Worm (Caenorhabditis elegans): ENCODE results near the gene lipl-4.

lipl-4 gene

DNA sequence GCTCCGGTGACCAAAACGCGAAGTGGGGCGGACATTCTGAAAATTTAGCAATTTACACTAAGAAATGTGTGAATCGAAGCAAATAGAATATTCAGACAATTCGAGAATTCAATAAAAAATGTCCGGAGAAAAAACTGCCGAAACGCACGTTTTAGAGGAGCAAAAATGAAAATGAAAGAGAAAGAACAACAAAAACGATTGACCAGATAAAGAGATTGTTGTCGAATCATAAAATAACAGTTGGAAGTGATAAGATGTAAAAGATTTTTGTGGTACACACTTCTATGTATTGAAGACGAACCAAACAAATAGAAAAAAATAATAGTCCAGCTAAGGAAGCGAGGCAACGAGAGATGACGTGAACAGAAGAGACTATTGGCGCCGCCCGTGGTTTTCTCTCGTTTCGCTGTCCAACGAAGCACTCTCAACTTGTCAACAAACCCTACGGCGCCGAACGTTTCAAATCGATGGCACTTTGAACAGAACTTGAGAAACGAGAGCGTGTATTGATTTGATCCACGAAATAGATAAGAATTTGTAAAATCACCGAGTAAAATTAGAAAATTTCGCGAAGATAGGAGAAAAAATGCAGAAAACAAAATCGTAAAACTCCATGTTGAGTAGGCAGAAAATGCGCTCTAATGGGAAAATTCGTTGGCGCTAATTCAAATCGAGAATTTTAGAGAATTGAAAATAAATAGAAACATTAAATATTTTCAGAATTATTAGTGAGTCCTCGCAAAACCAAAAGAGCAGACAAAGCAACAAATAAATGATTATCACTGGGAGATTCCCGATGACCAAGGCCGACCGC lies 33.3 kb upstream of the lipl-4 start, which contains the start of gene mdh-1:
TSS of gene mdh-1 (minus strand) at position 36 of the 814 bp plus-strand sequence.
- TF ChIP-seq hsf-1 (GFP tag; IDR thresholded peaks at IDR 0.05) = no peak
- no peak for TF ChIP-seq tbp1 (GFP tag; optimal IDR thresholded peaks at IDR 0.05)
- no peak for TF ChIP-seq F33H1.4 (GFP tag; IDR thresholded peaks at IDR 0.05)
- TF ChIP-seq athp-1 (tag; optimal IDR thresholded peaks at IDR 0.05) = no peak
- no peak for TF ChIP-seq attf-3 (GFP tag; conservative IDR thresholded peaks at IDR 0.05)
- TF ChIP-seq gei-17 (GFP tag; optimal IDR thresholded peaks at IDR 0.05) = no peak
- no peak for TF ChIP-seq rpc-1 (optimal IDR thresholded peaks at IDR 0.05)
- TF ChIP-seq rpc-1 (tag; optimal IDR thresholded peaks at IDR 0.05) = no peak
- TF ChIP-seq ets-4 (GFP tag; optimal IDR thresholded peaks at IDR 0.05) = no peak
- no peak for TF ChIP-seq F10E7.11 (tag; optimal IDR thresholded peaks at IDR 0.05)
- no peak for TF ChIP-seq ztf-26 (tag; optimal IDR thresholded peaks at IDR 0.05)
- TF ChIP-seq F49E8.2 (tag; optimal IDR thresholded peaks at IDR 0.05; ENCODE audit: insufficient read depth) = no peak
- no peak for TF ChIP-seq B0019.2 (GFP tag; conservative IDR thresholded peaks at IDR 0.05)
- TF ChIP-seq F55B11.4 (tag; optimal IDR thresholded peaks at IDR 0.05; ENCODE audit: borderline replicate concordance, insufficient read depth) = no peak
- no peak for TF ChIP-seq madf-3 (GFP tag; IDR thresholded peaks at IDR 0.05)
- no peak for TF ChIP-seq unc-62 (GFP tag; optimal IDR thresholded peaks at IDR 0.05)
- no peak for TF ChIP-seq B0035.1 (tag; optimal IDR thresholded peaks at IDR 0.05)
- no peak for TF ChIP-seq egrh-3 (GFP tag; IDR thresholded peaks at IDR 0.05)
- TF ChIP-seq snpc-3.4 (tag; optimal IDR thresholded peaks at IDR 0.05) = no peak
- TF ChIP-seq T07F8.4 (tag; optimal IDR thresholded peaks at IDR 0.05) = no peak
- TF ChIP-seq F23B12.7 (tag; optimal IDR thresholded peaks at IDR 0.05; ENCODE audit: insufficient read depth) = no peak
- no peak for TF ChIP-seq aptf-3 (GFP tag; IDR thresholded peaks at IDR 0.05)
- peak; percentile 44; the same call in 1 of the 2 replicates for TF ChIP-seq mcd-1 (GFP tag; IDR thresholded peaks at IDR 0.05)
- no peak for TF ChIP-seq C06A6.2 (GFP tag; conservative IDR thresholded peaks at IDR 0.05)
- TF ChIP-seq Y67H2A.10 (GFP tag; conservative IDR thresholded peaks at IDR 0.05) = no peak
- TF ChIP-seq madf-6 (GFP tag; IDR thresholded peaks at IDR 0.05) = no peak
- no peak for TF ChIP-seq lir-1 (GFP tag; conservative IDR thresholded peaks at IDR 0.05)
- TF ChIP-seq ceh-91 (GFP tag; IDR thresholded peaks at IDR 0.05) = no peak
- peak; percentile 60 for TF ChIP-seq nhr-80 (tag; optimal IDR thresholded peaks at IDR 0.05)
- 0 out of 2 replicates have a peak, but pooled peaks have one; percentile 10 for TF ChIP-seq dox-1 (GFP tag; IDR thresholded peaks at IDR 0.05)
- TF ChIP-seq ceh-58 (GFP tag; IDR thresholded peaks at IDR 0.05) = no peak
- 0 out of 2 replicates have a peak, but pooled peaks have one; percentile 2 for TF ChIP-seq pbrm-1 (GFP tag; IDR thresholded peaks at IDR 0.05)
- TF ChIP-seq hmg-20 (GFP tag; IDR thresholded peaks at IDR 0.05) = no peak
- no peak for TF ChIP-seq F37B4.10 (GFP tag; IDR thresholded peaks at IDR 0.05)
- no peak for TF ChIP-seq egl-44 (GFP tag; IDR thresholded peaks at IDR 0.05)
- TF ChIP-seq lag-1 (GFP tag; IDR thresholded peaks at IDR 0.05) = no peak
- no peak for TF ChIP-seq lin-26 (GFP tag; IDR thresholded peaks at IDR 0.05)
- no peak for TF ChIP-seq rcor-1 (GFP tag; IDR thresholded peaks at IDR 0.05)
- no peak for TF ChIP-seq nhr-120 (GFP tag; IDR thresholded peaks at IDR 0.05)
- no peak for TF ChIP-seq unc-130 (GFP tag; optimal IDR thresholded peaks at IDR 0.05)
- TF ChIP-seq lsy-27 (tag; optimal IDR thresholded peaks at IDR 0.05; ENCODE audit: borderline replicate concordance, insufficient read depth) = no peak
- no peak for TF ChIP-seq lin-35 (GFP tag; optimal IDR thresholded peaks at IDR 0.05)
- TF ChIP-seq K11D2.4 (GFP tag; IDR thresholded peaks at IDR 0.05) = no peak
- TF ChIP-seq nfya-2 (GFP tag; IDR thresholded peaks at IDR 0.05) = no peak
- TF ChIP-seq Y53F4B.3 (GFP tag; IDR thresholded peaks at IDR 0.05) = no peak
- no peak for TF ChIP-seq zfh-2 (GFP tag; conservative IDR thresholded peaks at IDR 0.05)
- TF ChIP-seq hmg-1.2 (GFP tag; IDR thresholded peaks at IDR 0.05) = no peak
- TF ChIP-seq bed-2 (GFP tag; IDR thresholded peaks at IDR 0.05) = no peak

Measured in whole organism, young adult.